Worm (Caenorhabditis elegans) whole organism, late embryonic: ENCODE results near the gene srj-55.

Experiments used
- C38D4.7 ChIP-seq: fragments of 200-800 bp; sonication (Bioruptor generic); optimal IDR thresholded peaks from 2 replicates; lab custom pipeline; 2018; ENCODE audit warnings: mild to moderate bottlenecking, missing genetic modification characterization, moderate library complexity, missing compliant biosample characterization
- F13H6.1 ChIP-seq: sonication (generic microtip); optimal IDR thresholded peaks from 2 replicates; lab custom pipeline; 2016; ENCODE audit warnings: missing genetic modification characterization, missing compliant biosample characterization
- K02D7.2 ChIP-seq: sonication (generic microtip); optimal IDR thresholded peaks from 2 replicates; lab custom pipeline; 2017; ENCODE audit warnings: mild to moderate bottlenecking, missing genetic modification characterization, missing compliant biosample characterization
- K09A11.1 ChIP-seq: sonication (generic microtip); optimal IDR thresholded peaks from 2 replicates; lab custom pipeline; 2017; ENCODE audit warnings: antibody characterized with exemption, mild to moderate bottlenecking, missing genetic modification characterization, missing compliant biosample characterization; ENCODE audit not compliant: insufficient read depth
- ahr-1 ChIP-seq: sonication (generic microtip); optimal IDR thresholded peaks from 2 replicates; lab custom pipeline; 2016; ENCODE audit warnings: missing genetic modification characterization, missing compliant biosample characterization
- ama-1 ChIP-seq: fragments of 150-350 bp; optimal IDR thresholded peaks from 2 replicates; lab custom pipeline; 2014
- ceh-2 ChIP-seq: sonication (generic microtip); optimal IDR thresholded peaks from 2 replicates; lab custom pipeline; 2016; ENCODE audit warnings: missing genotype, missing genetic modification characterization, missing compliant biosample characterization
- ceh-31 ChIP-seq: sonication (generic microtip); optimal IDR thresholded peaks from 2 replicates; lab custom pipeline; 2016; ENCODE audit warnings: missing genetic modification characterization, missing compliant biosample characterization
- ceh-45 ChIP-seq: fragments of 200-800 bp; sonication (Bioruptor generic); IDR thresholded peaks from 2 replicates; pipeline ENCODE4 v1.3.6; 2022; ENCODE audit warnings: missing genetic modification reagents, missing genetic modification characterization, missing compliant biosample characterization
- ceh-6 ChIP-seq: fragments of 200-800 bp; sonication (Bioruptor generic); optimal IDR thresholded peaks from 2 replicates; lab custom pipeline; 2018; ENCODE audit warnings: mild to moderate bottlenecking, missing genetic modification characterization, missing compliant biosample characterization
- ceh-9 ChIP-seq: sonication (generic microtip); optimal IDR thresholded peaks from 2 replicates; lab custom pipeline; 2016; ENCODE audit warnings: mild to moderate bottlenecking, missing genetic modification characterization, inconsistent platforms, missing compliant biosample characterization
- che-1 ChIP-seq: sonication (generic microtip); optimal IDR thresholded peaks from 2 replicates; lab custom pipeline; 2016; ENCODE audit warnings: mild to moderate bottlenecking, missing genetic modification characterization, missing compliant biosample characterization
- dmd-4 ChIP-seq: sonication (generic microtip); optimal IDR thresholded peaks from 2 replicates; lab custom pipeline; 2016; ENCODE audit warnings: borderline replicate concordance, missing genetic modification characterization, missing compliant biosample characterization
- dve-1 ChIP-seq: sonication (generic microtip); optimal IDR thresholded peaks from 2 replicates; lab custom pipeline; 2017; ENCODE audit warnings: antibody characterized with exemption, mild to moderate bottlenecking, missing genetic modification characterization, missing compliant biosample characterization
- elt-4 ChIP-seq: sonication (generic microtip); optimal IDR thresholded peaks from 2 replicates; lab custom pipeline; 2016; ENCODE audit warnings: missing genetic modification characterization, missing compliant biosample characterization
- ets-4 ChIP-seq: sonication (generic microtip); optimal IDR thresholded peaks from 2 replicates; lab custom pipeline; 2016; ENCODE audit warnings: missing genetic modification characterization, missing compliant biosample characterization
- eyg-1 ChIP-seq: sonication (generic microtip); optimal IDR thresholded peaks from 2 replicates; lab custom pipeline; 2016; ENCODE audit warnings: missing genotype, missing genetic modification characterization, missing compliant biosample characterization
- fax-1 ChIP-seq: sonication (generic microtip); optimal IDR thresholded peaks from 2 replicates; lab custom pipeline; 2016; ENCODE audit warnings: missing genotype, missing genetic modification characterization, missing compliant biosample characterization
- fkh-10 ChIP-seq: fragments of 150-350 bp; optimal IDR thresholded peaks from 2 replicates; lab custom pipeline; 2014; ENCODE audit warnings: missing biosample characterization, missing genetic modification reagents, missing genetic modification characterization
- hlh-15 ChIP-seq: sonication (generic microtip); optimal IDR thresholded peaks from 2 replicates; lab custom pipeline; 2016; ENCODE audit warnings: missing genetic modification characterization, missing compliant biosample characterization
- hlh-8 ChIP-seq: sonication (generic microtip); optimal IDR thresholded peaks from 2 replicates; lab custom pipeline; 2016; ENCODE audit warnings: missing genotype, missing genetic modification characterization, missing compliant biosample characterization
- madf-2 ChIP-seq: sonication (generic microtip); optimal IDR thresholded peaks from 2 replicates; lab custom pipeline; 2017; ENCODE audit warnings: missing genetic modification characterization, missing compliant biosample characterization
- mec-3 ChIP-seq: sonication (generic microtip); optimal IDR thresholded peaks from 2 replicates; lab custom pipeline; 2016; ENCODE audit warnings: borderline replicate concordance, missing genetic modification characterization, missing compliant biosample characterization
- nfya-1 ChIP-seq: sonication (generic microtip); optimal IDR thresholded peaks from 2 replicates; lab custom pipeline; 2017; ENCODE audit warnings: missing genetic modification characterization, mild to moderate bottlenecking, missing compliant biosample characterization, antibody characterized with exemption, moderate library complexity
- nhr-11 ChIP-seq: fragments of 150-350 bp; optimal IDR thresholded peaks from 2 replicates; lab custom pipeline; 2014; ENCODE audit warnings: missing biosample characterization, missing genetic modification characterization
- odd-2 ChIP-seq: sonication (generic microtip); optimal IDR thresholded peaks from 2 replicates; lab custom pipeline; 2017; ENCODE audit warnings: antibody characterized with exemption, mild to moderate bottlenecking, missing genetic modification characterization, missing compliant biosample characterization
- pag-3 ChIP-seq: sonication (generic microtip); optimal IDR thresholded peaks from 2 replicates; lab custom pipeline; 2016; ENCODE audit warnings: missing compliant biosample characterization, missing genetic modification characterization, borderline replicate concordance
- pat-9 ChIP-seq: fragments of 200-800 bp; sonication (Bioruptor generic); optimal IDR thresholded peaks from 2 replicates; lab custom pipeline; 2018; ENCODE audit warnings: mild to moderate bottlenecking, missing genetic modification characterization, moderate library complexity, missing compliant biosample characterization
- pha-2 ChIP-seq: sonication (generic microtip); optimal IDR thresholded peaks from 2 replicates; lab custom pipeline; 2017; ENCODE audit warnings: mild to moderate bottlenecking, missing genetic modification characterization, missing compliant biosample characterization
- pha-4 ChIP-seq: fragments of 150-350 bp; optimal IDR thresholded peaks from 2 replicates; lab custom pipeline; 2018; ENCODE audit warnings: missing biosample characterization, missing genetic modification reagents, missing genetic modification characterization
- pros-1 ChIP-seq: fragments of 150-350 bp; optimal IDR thresholded peaks from 2 replicates; lab custom pipeline; 2014; ENCODE audit warnings: missing biosample characterization, missing genetic modification reagents, missing genetic modification characterization
- rnt-1 ChIP-seq: sonication (generic microtip); optimal IDR thresholded peaks from 2 replicates; lab custom pipeline; 2016; ENCODE audit warnings: missing genetic modification characterization, missing compliant biosample characterization
- sdc-2 ChIP-seq: sonication (generic microtip); optimal IDR thresholded peaks from 2 replicates; lab custom pipeline; 2016; ENCODE audit warnings: missing genotype, missing genetic modification characterization, missing compliant biosample characterization
- sox-2 ChIP-seq: fragments of 200-800 bp; sonication (Bioruptor generic); IDR thresholded peaks from 2 replicates; pipeline ENCODE4 v1.3.6; 2022; ENCODE audit warnings: missing genetic modification reagents, missing genetic modification characterization, missing compliant biosample characterization
- sox-4 ChIP-seq: sonication (generic microtip); optimal IDR thresholded peaks from 2 replicates; lab custom pipeline; 2017; ENCODE audit warnings: mild to moderate bottlenecking, missing genetic modification characterization, inconsistent platforms, missing compliant biosample characterization
- tbx-2 ChIP-seq: sonication (generic microtip); optimal IDR thresholded peaks from 2 replicates; lab custom pipeline; 2016; ENCODE audit warnings: missing genetic modification characterization, missing compliant biosample characterization
- tbx-7 ChIP-seq: sonication (generic microtip); optimal IDR thresholded peaks from 2 replicates; lab custom pipeline; 2016; ENCODE audit warnings: missing genotype, missing genetic modification characterization, missing compliant biosample characterization
- unc-3 ChIP-seq, 2 experiments: fragments of 200-800 bp in 1 of 2; sonication (Bioruptor generic) in 1 of 2; sonication (generic microtip) in 1 of 2; conservative IDR thresholded peaks in 1 of 2; optimal IDR thresholded peaks in 1 of 2; 2 replicates each; pipeline versions ENCODE4 v1.3.6 to Lab custom; 2016 to 2022; ENCODE audit warnings: missing compliant biosample characterization in 2 of 2, missing genetic modification characterization in 2 of 2, missing genetic modification reagents in 1 of 2
- unc-42 ChIP-seq: sonication (generic microtip); optimal IDR thresholded peaks from 2 replicates; lab custom pipeline; 2016; ENCODE audit warnings: missing genotype, missing genetic modification characterization, missing compliant biosample characterization
- unc-86 ChIP-seq: sonication (generic microtip); optimal IDR thresholded peaks from 2 replicates; lab custom pipeline; 2016; ENCODE audit warnings: missing genetic modification characterization, missing compliant biosample characterization
- zip-5 ChIP-seq: sonication (generic microtip); optimal IDR thresholded peaks from 2 replicates; lab custom pipeline; 2016; ENCODE audit warnings: missing genetic modification characterization, missing compliant biosample characterization

srj-55 gene

DNA sequence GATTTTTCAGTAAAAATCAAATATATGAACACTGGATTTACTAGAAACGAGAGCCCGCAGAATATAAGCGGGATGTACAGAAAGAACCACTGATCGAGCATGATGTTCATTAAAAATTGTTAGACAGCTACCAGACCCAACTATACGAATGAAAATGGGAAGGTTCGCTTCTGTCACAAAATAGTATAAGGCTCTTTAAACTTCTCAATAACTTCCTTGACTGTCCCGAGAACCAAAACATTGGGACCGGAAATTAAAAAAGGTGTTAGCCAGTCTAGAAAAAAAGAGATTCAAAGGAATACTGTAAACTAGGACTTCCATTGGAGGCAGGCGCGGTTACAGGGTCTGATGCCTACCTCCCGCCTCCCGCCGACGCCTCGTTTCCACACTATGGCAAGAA lies at the start of gene srj-55:
TSS of gene srj-55 (minus strand) at position 101 of the 400 bp plus-strand sequence.
- no peak for TF ChIP-seq unc-86 (tag; lab: Kevin White, UChicago)
- no peak for TF ChIP-seq ahr-1 (tag; lab: Kevin White, UChicago)
- TF ChIP-seq F13H6.1 (tag; lab: Kevin White, UChicago): no peak
- TF ChIP-seq sdc-2 (tag; lab: Kevin White, UChicago): no peak
- no peak for TF ChIP-seq dmd-4 (tag; lab: Kevin White, UChicago)
- no peak for TF ChIP-seq eyg-1

DNA sequence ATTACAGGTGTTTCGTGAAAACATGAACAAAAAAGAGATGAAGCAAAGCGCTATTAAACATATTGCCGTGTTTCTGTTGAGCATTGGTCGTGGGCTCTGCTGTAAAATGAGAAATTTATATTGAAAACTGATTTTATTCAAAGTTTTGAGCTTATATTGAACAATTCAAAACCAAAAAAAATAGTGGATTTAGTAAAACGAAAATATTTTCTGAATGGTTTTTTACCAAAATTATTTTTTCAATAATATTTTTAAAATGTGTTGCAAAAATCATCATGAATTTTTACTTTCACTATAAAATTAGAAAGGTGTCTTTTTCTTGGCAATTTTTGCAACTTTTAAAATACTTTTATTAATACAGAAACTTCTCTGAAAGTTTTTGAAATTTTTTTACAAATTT lies 45.5 kb upstream of the srj-55 start, which contains the start of gene C31B8.7:
TSS of gene C31B8.7 (minus strand) at position 101 of the 400 bp plus-strand sequence.
- no peak for TF ChIP-seq unc-42 (tag; lab: Kevin White, UChicago)
- TF ChIP-seq unc-3 (GFP tag; conservative IDR thresholded peaks at IDR 0.05; lab: Robert Waterston, UW): no peak
- no peak for TF ChIP-seq unc-3 (tag; optimal IDR thresholded peaks at IDR 0.05; lab: Kevin White, UChicago)
- TF ChIP-seq tbx-2 (tag; lab: Kevin White, UChicago): no peak
- TF ChIP-seq sox-4 (tag; lab: Kevin White, UChicago): no peak
- TF ChIP-seq odd-2 (tag; lab: Kevin White, UChicago): no peak
- no peak for TF ChIP-seq hlh-8 (tag; lab: Kevin White, UChicago)
- no peak for TF ChIP-seq rnt-1
- TF ChIP-seq C38D4.7 (GFP tag; lab: Kevin White, UChicago): no peak
- no peak for TF ChIP-seq fkh-10 (GFP tag; lab: Kevin White, UChicago)
- no peak for TF ChIP-seq tbx-7 (tag; lab: Kevin White, UChicago)
- no peak for TF ChIP-seq mec-3 (tag; lab: Kevin White, UChicago)
- no peak for TF ChIP-seq ets-4
- TF ChIP-seq madf-2 (tag; lab: Kevin White, UChicago): no peak
- TF ChIP-seq sdc-2 (tag; lab: Kevin White, UChicago): no peak

DNA sequence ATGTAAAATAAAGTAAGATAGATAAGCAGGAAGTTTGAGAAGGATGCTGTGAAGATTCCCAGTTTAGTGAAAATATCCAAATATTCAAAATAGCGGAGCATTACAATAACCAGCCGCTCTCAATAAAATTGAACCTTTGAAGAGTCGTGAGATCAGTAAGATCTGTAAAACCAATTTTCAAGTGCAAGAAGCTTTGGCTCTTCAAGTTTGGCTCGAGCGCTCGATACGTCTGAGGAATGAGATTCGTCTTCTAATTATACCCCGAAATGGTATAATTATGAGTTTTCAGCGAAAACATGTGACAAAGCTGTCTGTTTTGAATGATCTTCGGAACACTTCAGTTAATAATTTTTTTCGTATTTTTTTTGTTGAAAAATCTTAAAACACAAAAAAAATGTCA lies 42.1 kb upstream of the srj-55 start, which contains the start of gene str-46:
TSS of gene str-46 (minus strand) at position 101 of the 400 bp plus-strand sequence.
- TF ChIP-seq ama-1: no peak
- TF ChIP-seq pha-4 (tag; lab: Kevin White, UChicago): no peak
- TF ChIP-seq nfya-1 (tag; lab: Kevin White, UChicago): no peak
- no peak for TF ChIP-seq mec-3 (tag; lab: Kevin White, UChicago)
- TF ChIP-seq zip-5 (tag; lab: Kevin White, UChicago): no peak
- TF ChIP-seq che-1 (tag; lab: Kevin White, UChicago): no peak
- no peak for TF ChIP-seq K02D7.2 (tag; lab: Kevin White, UChicago)
- TF ChIP-seq ceh-6: no peak
- no peak for TF ChIP-seq ahr-1 (tag; lab: Kevin White, UChicago)
- no peak for TF ChIP-seq pat-9 (tag; lab: Kevin White, UChicago)
- no peak for TF ChIP-seq pag-3

- TF ChIP-seq ceh-2 (tag; lab: Kevin White, UChicago) (no peak), ceh-9 (tag; lab: Kevin White, UChicago) (no peak), hlh-15 (tag; lab: Kevin White, UChicago) (no peak), eyg-1 (no peak), ceh-6 (no peak), zip-5 (tag; lab: Kevin White, UChicago) (no peak), sox-2 (GFP tag; lab: Robert Waterston, UW) (no peak), dve-1 (tag; lab: Kevin White, UChicago) (no peak), F13H6.1 (tag; lab: Kevin White, UChicago) (no peak), pag-3 (no peak), elt-4 (tag; lab: Kevin White, UChicago) (no peak), K09A11.1 (tag; lab: Kevin White, UChicago) (no peak), ceh-31 (no peak), fax-1 (tag; lab: Kevin White, UChicago) (no peak), nhr-11 (no peak), pros-1 (tag; lab: Kevin White, UChicago) (no peak), ceh-45 (GFP tag; lab: Robert Waterston, UW) (no peak), pha-2 (tag; lab: Kevin White, UChicago) (no peak)
These were observed 38.5 kb upstream of the srj-55 start, which contains the start of gene pals-32 for ce11 chrV:2896198-2896660. Gene pals-32 (plus strand): TSS chrV:2896610.
